Fruit fly (Drosophila melanogaster) Kc167 (cell line): ENCODE results near the gene CG34041.

Source experiments
- Myc ChIP-seq: fragments of >200 bp; optimal IDR thresholded peaks from 2 replicates; lab custom pipeline; 2017; ENCODE audit warnings: missing external identifiers
- Sin3A ChIP-seq: fragments of >200 bp; optimal IDR thresholded peaks from 2 replicates; lab custom pipeline; 2018; ENCODE audit warnings: missing external identifiers
- h ChIP-seq: fragments of >200 bp; optimal IDR thresholded peaks from 3 replicates; lab custom pipeline; 2018; ENCODE audit warnings: missing external identifiers
- insv ChIP-seq: fragments of >200 bp; optimal IDR thresholded peaks from 3 replicates; lab custom pipeline; 2018; ENCODE audit warnings: missing external identifiers
- psq ChIP-seq: fragments of >200 bp; optimal IDR thresholded peaks from 2 replicates; lab custom pipeline; 2017; ENCODE audit warnings: missing external identifiers
- ttk ChIP-seq: sonication (Bioruptor generic); optimal IDR thresholded peaks from 2 replicates; lab custom pipeline; 2017; ENCODE audit warnings: missing external identifiers

Gene CG34041

DNA sequence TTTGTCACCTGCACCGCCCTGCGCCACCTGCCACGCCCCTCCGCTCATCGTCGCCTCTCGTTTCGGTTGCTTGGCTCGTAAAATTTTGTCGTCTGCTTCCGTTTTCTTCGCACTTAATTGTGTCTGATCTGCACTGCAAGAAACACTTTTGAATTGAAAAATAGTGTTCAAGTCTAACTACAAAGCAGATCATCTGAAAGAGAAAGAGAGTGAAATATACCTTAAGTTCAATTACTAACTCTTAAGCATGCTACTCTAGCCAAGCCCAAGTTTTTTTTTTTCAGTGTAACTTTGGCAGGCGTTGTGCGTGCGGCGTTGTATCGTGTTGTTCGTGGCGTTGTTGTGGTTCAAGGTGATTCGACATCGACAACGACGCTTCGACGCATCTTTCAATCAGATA, 32.4 kb downstream of the CG34041 start:
- TF ChIP-seq insv (lab: Kevin White, UChicago) (no peak), Sin3A (lab: Kevin White, UChicago) (no peak), psq (lab: Kevin White, UChicago) (no peak), ttk (lab: Kevin White, UChicago) (no peak), h (no peak), Myc (lab: Kevin White, UChicago) (no peak)

DNA sequence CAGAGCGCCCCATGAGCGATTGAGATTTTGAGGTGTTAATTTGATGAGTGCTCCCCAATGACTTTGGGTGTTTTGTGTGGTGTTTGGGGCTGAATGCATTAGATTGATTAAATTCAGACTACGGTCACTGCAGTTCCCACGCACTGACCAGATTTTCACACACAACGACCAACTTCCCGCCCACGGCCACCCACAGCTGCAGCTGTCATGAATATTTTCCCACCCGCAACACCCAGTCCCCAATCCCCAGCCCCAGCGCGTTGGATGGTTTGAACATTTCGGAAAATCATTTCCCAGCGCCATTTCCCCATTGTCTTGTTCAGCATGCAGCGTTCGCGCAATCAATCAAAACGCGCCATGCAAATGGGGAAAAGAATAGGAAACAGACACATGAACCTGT, 33.6 kb downstream of the CG34041 start:
- TF ChIP-seq Myc (lab: Kevin White, UChicago) = no peak
- TF ChIP-seq insv (lab: Kevin White, UChicago) = no peak
- no peak for TF ChIP-seq h
- no peak for TF ChIP-seq Sin3A (lab: Kevin White, UChicago)
- no peak for TF ChIP-seq ttk (lab: Kevin White, UChicago)
- no peak for TF ChIP-seq psq (lab: Kevin White, UChicago)

DNA sequence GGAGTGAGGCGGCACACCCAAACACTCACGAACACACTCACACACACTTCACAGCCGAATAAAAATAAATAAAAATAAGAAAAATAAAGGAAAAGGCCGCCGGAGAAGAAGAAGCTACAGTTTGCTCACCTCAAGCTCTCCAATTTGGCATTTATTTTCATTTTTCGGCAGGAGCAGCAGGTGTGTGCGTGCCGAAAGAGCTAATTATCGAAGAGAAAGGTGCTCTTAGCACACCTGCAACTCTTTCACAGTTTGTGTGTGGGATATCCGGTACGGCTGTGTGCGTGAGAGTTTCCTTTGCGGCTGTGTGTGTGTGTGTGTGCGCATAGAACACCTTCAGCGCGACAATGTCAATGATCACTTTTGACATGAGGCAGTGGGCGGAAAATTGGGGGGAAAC, 37.2 kb downstream of the CG34041 start:
- no peak for TF ChIP-seq Myc (lab: Kevin White, UChicago)
- no peak for TF ChIP-seq psq (lab: Kevin White, UChicago)
- TF ChIP-seq Sin3A (lab: Kevin White, UChicago) = no peak
- TF ChIP-seq h = no peak
- TF ChIP-seq ttk (lab: Kevin White, UChicago) = no peak
- TF ChIP-seq insv (lab: Kevin White, UChicago) = no peak

DNA sequence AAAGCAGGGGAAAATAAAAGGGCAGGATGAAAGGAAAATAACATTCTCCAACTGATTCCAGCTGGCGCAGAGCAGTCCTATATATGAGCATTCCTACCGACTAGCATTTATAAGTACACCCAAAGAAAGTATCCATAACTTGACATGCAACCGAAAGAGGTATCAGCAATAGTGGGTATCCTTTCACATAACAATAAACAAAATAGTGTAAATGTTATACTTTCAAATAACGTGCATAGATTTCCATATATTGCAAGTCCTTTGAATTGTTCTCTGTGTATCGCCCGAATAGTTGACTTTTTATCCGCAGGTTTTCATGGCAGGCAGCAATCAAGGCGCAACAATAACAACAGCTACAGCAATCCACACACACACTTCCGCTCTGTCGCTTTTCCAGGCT, 42.2 kb downstream of the CG34041 start:
- TF ChIP-seq insv (lab: Kevin White, UChicago) = no peak
- no peak for TF ChIP-seq h
- TF ChIP-seq Sin3A (lab: Kevin White, UChicago) = no peak
- no peak for TF ChIP-seq psq (lab: Kevin White, UChicago)
- TF ChIP-seq ttk (lab: Kevin White, UChicago) = no peak
- no peak for TF ChIP-seq Myc (lab: Kevin White, UChicago)

DNA sequence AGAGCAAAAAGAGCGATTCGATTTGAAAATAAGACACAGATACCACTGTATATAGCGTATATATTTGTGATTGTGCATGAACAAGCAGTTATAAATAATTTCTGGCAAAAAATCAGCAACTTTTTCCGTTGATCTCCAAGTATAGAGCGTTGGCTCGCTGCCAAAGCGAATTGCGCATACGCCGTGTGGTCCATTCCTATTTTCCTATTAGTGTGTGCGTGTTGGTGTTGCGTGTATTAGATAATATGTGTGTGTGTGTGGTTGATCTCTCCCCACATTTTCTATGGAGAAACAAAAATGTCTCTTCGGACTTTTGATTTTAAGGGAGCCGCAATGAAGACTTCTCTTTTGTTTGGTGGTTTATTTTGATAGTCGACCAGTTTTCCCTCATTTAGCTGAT, 44.7 kb downstream of the CG34041 start:
- no peak for TF ChIP-seq ttk (lab: Kevin White, UChicago)
- no peak for TF ChIP-seq Myc (lab: Kevin White, UChicago)
- TF ChIP-seq h = no peak
- no peak for TF ChIP-seq insv (lab: Kevin White, UChicago)
- TF ChIP-seq Sin3A (lab: Kevin White, UChicago) = no peak
- TF ChIP-seq psq (lab: Kevin White, UChicago) = no peak
